Fruit fly (Drosophila melanogaster) whole organism, embryonic: Measurements from ENCODE around the gene CG17349.

Experiments used
- Antp ChIP-seq: fragments of 200-800 bp; sonication (Bioruptor generic); optimal IDR thresholded peaks from 3 replicates; lab custom pipeline; 2016; ENCODE audit warnings: missing biosample characterization, missing genetic modification characterization
- CG10543 ChIP-seq: fragments of 200-800 bp; sonication (Bioruptor generic); optimal IDR thresholded peaks from 3 replicates; lab custom pipeline; 2017; ENCODE audit warnings: missing biosample characterization, mild to moderate bottlenecking, missing genetic modification characterization, moderate library complexity
- CG11093 ChIP-seq: fragments of 200-800 bp; sonication (Bioruptor generic); IDR thresholded peaks from 3 replicates; pipeline ENCODE4 v1.3.6; 2022; ENCODE audit warnings: missing biosample characterization, missing genetic modification characterization
- CG11695 ChIP-seq: fragments of 200-800 bp; sonication (Bioruptor generic); IDR thresholded peaks from 3 replicates; pipeline ENCODE4 v1.3.6; 2022; ENCODE audit warnings: missing biosample characterization, missing genetic modification characterization
- CG13123 ChIP-seq: fragments of 200-800 bp; sonication (Bioruptor generic); optimal IDR thresholded peaks from 2 replicates; lab custom pipeline; 2016; ENCODE audit warnings: missing biosample characterization, missing genetic modification characterization
- CG14667 ChIP-seq: fragments of 200-800 bp; sonication (Bioruptor generic); IDR thresholded peaks from 2 replicates; pipeline ENCODE4 v1.3.6; 2022; ENCODE audit warnings: missing biosample characterization, missing genetic modification characterization
- CG15514 ChIP-seq: fragments of 200-800 bp; sonication (Bioruptor generic); optimal IDR thresholded peaks from 3 replicates; lab custom pipeline; 2017; ENCODE audit warnings: missing biosample characterization, missing genetic modification characterization, mild to moderate bottlenecking, moderate library complexity, missing genetic modification reagents
- CG1602 ChIP-seq: fragments of 200-800 bp; sonication (Bioruptor generic); optimal IDR thresholded peaks from 3 replicates; lab custom pipeline; 2016; ENCODE audit warnings: missing biosample characterization, missing genetic modification characterization
- CG17385 ChIP-seq: fragments of 200-800 bp; sonication (Bioruptor generic); optimal IDR thresholded peaks from 3 replicates; lab custom pipeline; 2018; ENCODE audit warnings: missing biosample characterization, mild to moderate bottlenecking, missing genetic modification characterization
- CG18011 ChIP-seq: fragments of 200-800 bp; sonication (Bioruptor generic); optimal IDR thresholded peaks from 2 replicates; lab custom pipeline; 2017; ENCODE audit warnings: missing biosample characterization, missing genetic modification characterization, mild to moderate bottlenecking, moderate library complexity, missing genotype
- CG18262 ChIP-seq: fragments of 200-800 bp; optimal IDR thresholded peaks from 3 replicates; lab custom pipeline; 2019; ENCODE audit warnings: missing biosample characterization, mild to moderate bottlenecking, missing genetic modification characterization, moderate library complexity
- CG1832 ChIP-seq: fragments of 200-800 bp; sonication (Bioruptor generic); optimal IDR thresholded peaks from 2 replicates; lab custom pipeline; 2017; ENCODE audit warnings: missing biosample characterization, mild to moderate bottlenecking, missing genetic modification characterization, inconsistent platforms
- CG2202 ChIP-seq: fragments of 200-800 bp; sonication (Bioruptor generic); optimal IDR thresholded peaks from 2 replicates; lab custom pipeline; 2018; ENCODE audit warnings: missing biosample characterization, mild to moderate bottlenecking, missing genetic modification characterization
- CG30403 ChIP-seq: fragments of 200-800 bp; sonication (Bioruptor generic); optimal IDR thresholded peaks from 3 replicates; lab custom pipeline; 2016; ENCODE audit warnings: missing biosample characterization, missing genetic modification characterization
- CG3847 ChIP-seq: fragments of 200-800 bp; sonication (Bioruptor generic); IDR thresholded peaks from 2 replicates; pipeline ENCODE4 v1.3.6; 2022; ENCODE audit warnings: missing biosample characterization, missing genetic modification characterization
- CG5245 ChIP-seq: fragments of 200-800 bp; sonication (Bioruptor generic); optimal IDR thresholded peaks from 3 replicates; lab custom pipeline; 2016; ENCODE audit warnings: missing biosample characterization, missing genetic modification characterization
- CG5953 ChIP-seq: fragments of 200-800 bp; sonication (Bioruptor generic); IDR thresholded peaks from 2 replicates; pipeline ENCODE4 v1.3.6; 2022; ENCODE audit warnings: missing biosample characterization, missing genetic modification characterization
- CG9215 ChIP-seq: fragments of 200-800 bp; sonication (Bioruptor generic); IDR thresholded peaks from 2 replicates; pipeline ENCODE4 v1.3.6; 2022; ENCODE audit warnings: missing biosample characterization, missing genetic modification characterization
- Chrac-16 ChIP-seq: fragments of 200-800 bp; sonication (Bioruptor generic); optimal IDR thresholded peaks from 3 replicates; lab custom pipeline; 2016; ENCODE audit warnings: missing biosample characterization, missing genetic modification characterization
- D19A ChIP-seq: fragments of 200-800 bp; optimal IDR thresholded peaks from 3 replicates; lab custom pipeline; 2019; ENCODE audit warnings: missing biosample characterization, mild to moderate bottlenecking, missing genetic modification characterization, moderate library complexity
- Dip2 ChIP-seq: fragments of 200-800 bp; sonication (Bioruptor generic); IDR thresholded peaks from 2 replicates; pipeline ENCODE4 v1.3.6; 2022; ENCODE audit warnings: missing biosample characterization, missing genetic modification characterization
- Drgx ChIP-seq: fragments of 200-800 bp; sonication (Bioruptor generic); IDR thresholded peaks from 2 replicates; pipeline ENCODE4 v1.3.6; 2022; ENCODE audit warnings: missing biosample characterization, missing genetic modification characterization
- GATAe ChIP-seq: fragments of 200-800 bp; sonication (Bioruptor generic); conservative IDR thresholded peaks from 2 replicates; pipeline ENCODE4 v1.3.6; 2022; ENCODE audit warnings: missing biosample characterization, missing genetic modification characterization
- Gsc ChIP-seq: fragments of 200-800 bp; sonication (Bioruptor generic); IDR thresholded peaks from 2 replicates; pipeline ENCODE4 v1.3.6; 2022; ENCODE audit warnings: missing biosample characterization, missing genetic modification characterization
- Gug ChIP-seq: fragments of 200-800 bp; sonication (Bioruptor generic); IDR thresholded peaks from 4 replicates; pipeline ENCODE4 v1.3.6; 2022; ENCODE audit warnings: missing biosample characterization, missing genetic modification characterization
- Hr3 ChIP-seq: fragments of 200-800 bp; sonication (Bioruptor generic); optimal IDR thresholded peaks from 3 replicates; lab custom pipeline; 2016; ENCODE audit warnings: missing biosample characterization, missing genetic modification characterization
- Mad ChIP-seq: fragments of 200-800 bp; sonication (Bioruptor generic); optimal IDR thresholded peaks from 2 replicates; lab custom pipeline; 2016; ENCODE audit warnings: missing biosample characterization, missing genetic modification characterization
- Myb ChIP-seq: fragments of 200-800 bp; sonication (Bioruptor generic); optimal IDR thresholded peaks from 2 replicates; lab custom pipeline; 2016; ENCODE audit warnings: missing biosample characterization, missing genetic modification characterization
- NK7.1 ChIP-seq: fragments of 200-800 bp; sonication (Bioruptor generic); optimal IDR thresholded peaks from 3 replicates; lab custom pipeline; 2016; ENCODE audit warnings: missing biosample characterization, missing genetic modification characterization
- Nf-YB ChIP-seq: fragments of 200-800 bp; sonication (Bioruptor generic); optimal IDR thresholded peaks from 3 replicates; lab custom pipeline; 2019; ENCODE audit warnings: missing biosample characterization, mild to moderate bottlenecking, missing genetic modification characterization, moderate library complexity
- Ptx1 ChIP-seq: fragments of 200-800 bp; sonication (Bioruptor generic); IDR thresholded peaks from 2 replicates; pipeline ENCODE4 v1.3.6; 2022; ENCODE audit warnings: missing biosample characterization, missing genetic modification characterization
- amos ChIP-seq: fragments of 200-800 bp; sonication (Bioruptor generic); IDR thresholded peaks from 2 replicates; pipeline ENCODE4 v1.3.6; 2022; ENCODE audit warnings: missing biosample characterization, missing genetic modification characterization; ENCODE audit not compliant: partially characterized antibody
- ash1 ChIP-seq: fragments of 200-800 bp; sonication (Bioruptor generic); optimal IDR thresholded peaks from 2 replicates; lab custom pipeline; 2018; ENCODE audit warnings: missing biosample characterization, mild to moderate bottlenecking, missing genetic modification characterization
- crp ChIP-seq, 2 experiments: fragments of 200-800 bp; sonication (Bioruptor generic); optimal IDR thresholded peaks; 2 replicates in 1 of 2; 3 replicates in 1 of 2; lab custom pipeline; 2017; ENCODE audit warnings: missing biosample characterization in 2 of 2, missing genetic modification characterization in 2 of 2, mild to moderate bottlenecking in 1 of 2, moderate library complexity in 1 of 2
- emc ChIP-seq: fragments of 200-800 bp; sonication (Bioruptor generic); optimal IDR thresholded peaks from 2 replicates; lab custom pipeline; 2016; ENCODE audit warnings: missing biosample characterization, missing genetic modification characterization
- fd64A ChIP-seq: fragments of 200-800 bp; sonication (Bioruptor generic); optimal IDR thresholded peaks from 3 replicates; lab custom pipeline; 2018; ENCODE audit warnings: missing biosample characterization, mild to moderate bottlenecking, missing genetic modification characterization
- gsb-n ChIP-seq: fragments of 200-800 bp; sonication (Bioruptor generic); optimal IDR thresholded peaks from 3 replicates; lab custom pipeline; 2018; ENCODE audit warnings: missing biosample characterization, mild to moderate bottlenecking, missing genetic modification characterization
- h ChIP-seq: fragments of >200 bp; optimal IDR thresholded peaks from 2 replicates; lab custom pipeline; 2017
- jing ChIP-seq: fragments of 200-800 bp; sonication (Bioruptor generic); optimal IDR thresholded peaks from 2 replicates; lab custom pipeline; 2018; ENCODE audit warnings: missing biosample characterization, mild to moderate bottlenecking, missing genetic modification characterization
- lab ChIP-seq: fragments of 200-800 bp; sonication (Bioruptor generic); optimal IDR thresholded peaks from 3 replicates; lab custom pipeline; 2017; ENCODE audit warnings: missing biosample characterization, missing genetic modification characterization, mild to moderate bottlenecking, moderate library complexity, missing genetic modification reagents
- lov ChIP-seq, 2 experiments: fragments of 200-800 bp in 1 of 2; fragments of >200 bp in 1 of 2; sonication (Bioruptor generic) in 1 of 2; IDR thresholded peaks in 1 of 2; optimal IDR thresholded peaks in 1 of 2; 2 replicates in 1 of 2; 3 replicates in 1 of 2; pipeline versions ENCODE4 v1.3.6 to Lab custom; 2017 to 2022; ENCODE audit warnings: missing biosample characterization in 1 of 2, missing genetic modification characterization in 1 of 2
- nom ChIP-seq: fragments of 200-800 bp; sonication (Bioruptor generic); optimal IDR thresholded peaks from 2 replicates; lab custom pipeline; 2017; ENCODE audit warnings: missing biosample characterization, missing genetic modification characterization, mild to moderate bottlenecking, moderate library complexity, missing genetic modification reagents
- p53 ChIP-seq: fragments of 200-800 bp; sonication (Bioruptor generic); optimal IDR thresholded peaks from 2 replicates; lab custom pipeline; 2016; ENCODE audit warnings: missing biosample characterization, missing genetic modification characterization
- psq ChIP-seq: fragments of 200-800 bp; sonication (Bioruptor generic); optimal IDR thresholded peaks from 2 replicates; lab custom pipeline; 2017; ENCODE audit warnings: missing biosample characterization, missing genetic modification characterization
- slp2 ChIP-seq: fragments of 200-800 bp; sonication (Bioruptor generic); optimal IDR thresholded peaks from 2 replicates; lab custom pipeline; 2016; ENCODE audit warnings: missing biosample characterization, missing genetic modification characterization
- sob ChIP-seq: fragments of 200-800 bp; sonication (Bioruptor generic); IDR thresholded peaks from 2 replicates; pipeline ENCODE4 v1.3.6; 2022; ENCODE audit warnings: missing biosample characterization, missing genetic modification characterization
- sqz ChIP-seq: fragments of 200-800 bp; sonication (Bioruptor generic); optimal IDR thresholded peaks from 3 replicates; lab custom pipeline; 2018; ENCODE audit warnings: missing biosample characterization, mild to moderate bottlenecking, missing genetic modification characterization
- stc ChIP-seq: fragments of 200-800 bp; sonication (Bioruptor generic); IDR thresholded peaks from 2 replicates; pipeline ENCODE4 v1.3.6; 2022; ENCODE audit warnings: missing biosample characterization, missing genetic modification characterization
- vvl ChIP-seq: fragments of 200-800 bp; sonication (Bioruptor generic); IDR thresholded peaks from 2 replicates; pipeline ENCODE4 v1.3.6; 2022; ENCODE audit warnings: missing biosample characterization, missing genetic modification characterization

The CG17349 gene

DNA sequence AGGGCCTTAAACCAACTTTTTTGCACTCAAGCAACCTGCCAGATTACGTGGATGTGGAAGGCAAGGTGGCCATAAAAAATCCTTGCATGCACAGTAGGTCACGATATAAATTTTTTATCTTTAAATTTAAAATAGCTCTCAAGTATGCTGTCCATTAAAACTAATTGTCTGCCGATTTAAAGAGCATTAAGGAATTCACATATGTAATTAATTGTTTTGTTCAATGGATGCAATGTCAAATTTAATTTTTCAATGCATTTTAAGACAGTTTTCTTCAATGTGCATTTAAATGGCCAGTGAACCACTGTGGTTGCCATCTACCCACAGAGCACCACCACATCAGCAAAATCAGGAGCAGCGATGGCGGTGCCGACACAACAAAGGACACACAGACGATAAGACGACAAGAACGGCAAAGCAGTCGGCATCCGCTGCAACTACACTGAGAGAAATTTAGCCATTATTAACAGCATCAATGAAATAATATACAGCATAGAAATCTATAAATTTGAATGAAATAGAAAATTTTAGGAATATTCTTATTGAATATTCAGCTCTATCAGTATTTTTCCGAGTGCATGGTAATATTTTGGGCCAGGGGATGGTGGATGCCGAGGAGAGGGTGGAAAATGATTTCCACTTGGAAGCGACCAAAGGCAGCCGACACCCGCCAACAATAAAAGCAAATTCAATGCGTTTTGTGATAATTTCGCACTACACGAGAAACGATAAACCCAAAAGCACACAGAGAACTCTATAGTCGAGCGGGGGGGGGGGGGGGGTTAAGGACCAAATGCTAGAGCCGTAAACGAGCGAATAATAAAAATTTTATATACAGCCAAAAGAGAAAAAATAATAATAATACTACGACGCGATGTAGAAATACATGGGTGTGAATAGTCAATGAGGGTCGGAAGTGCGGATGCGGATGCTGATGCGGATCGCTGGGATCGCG, 7.2 kb downstream of the CG17349 start (continued):
- TF ChIP-seq CG3847 (GFP tag; lab: Robert Waterston, UW) (no peak; the same call in 1 of the 2 replicates), p53 (GFP tag; lab: Kevin White, UChicago) (no peak), Myb (GFP tag; lab: Kevin White, UChicago) (no peak), CG13123 (GFP tag; lab: Kevin White, UChicago) (no peak), fd64A (GFP tag; lab: Kevin White, UChicago) (no peak), Nf-YB (peak; percentile 25), CG5953 (GFP tag; lab: Robert Waterston, UW) (no peak), sob (no peak), Hr3 (GFP tag; lab: Kevin White, UChicago) (peak; percentile 35), emc (GFP tag; lab: Kevin White, UChicago) (no peak), Antp (no peak), GATAe (no peak), CG5245 (GFP tag; lab: Kevin White, UChicago) (no peak), Chrac-16 (peak; percentile 49), lab (GFP tag; lab: Kevin White, UChicago) (peak; percentile 53), CG11695 (no peak; the same call in 1 of the 3 replicates), amos (no peak), crp (GFP tag; optimal IDR thresholded peaks at IDR 0.05; lab: Kevin White, UChicago) (no peak), ash1 (no peak), NK7.1 (GFP tag; lab: Kevin White, UChicago) (no peak), Gug (GFP tag; lab: Robert Waterston, UW) (peak; percentile 26; the same call in 1 of the 4 replicates), CG15514 (GFP tag; lab: Kevin White, UChicago) (no peak), nom (GFP tag; lab: Kevin White, UChicago) (no peak), slp2 (GFP tag; lab: Kevin White, UChicago) (no peak), Dip2 (no peak), Ptx1 (GFP tag; lab: Robert Waterston, UW) (peak; percentile 36; the same call in 1 of the 2 replicates), gsb-n (tag; lab: Kevin White, UChicago) (peak; percentile 55), CG10543 (no peak), CG1602 (GFP tag; lab: Kevin White, UChicago) (peak; percentile 31), h (lab: Kevin White, UChicago) (no peak), psq (GFP tag; lab: Kevin White, UChicago) (no peak), stc (GFP tag; lab: Robert Waterston, UW) (no peak), CG2202 (tag; lab: Kevin White, UChicago) (peak; percentile 50), Mad (GFP tag; lab: Kevin White, UChicago) (peak; percentile 23), CG30403 (peak; percentile 56), jing (GFP tag; lab: Kevin White, UChicago) (no peak), CG9215 (GFP tag; lab: Robert Waterston, UW) (no peak), CG1832 (GFP tag; lab: Kevin White, UChicago) (no peak), sqz (GFP tag; lab: Kevin White, UChicago) (peak; percentile 49), Gsc (no peak), vvl (GFP tag; lab: Robert Waterston, UW) (peak; percentile 70), CG11093 (GFP tag; lab: Robert Waterston, UW) (0 out of 3 replicates have a peak, but pooled peaks have one; percentile 34), CG14667 (GFP tag; lab: Robert Waterston, UW) (peak; percentile 33; the same call in 1 of the 2 replicates), D19A (peak; percentile 31), lov (optimal IDR thresholded peaks at IDR 0.05; lab: Kevin White, UChicago) (no peak), lov (GFP tag; IDR thresholded peaks at IDR 0.05; lab: Robert Waterston, UW) (peak; percentile 82; the same call in 2 of the 3 replicates), CG17385 (peak; percentile 20), Drgx (GFP tag; lab: Robert Waterston, UW) (no peak), CG18011 (GFP tag; lab: Kevin White, UChicago) (no peak), CG18262 (tag; lab: Kevin White, UChicago) (peak; percentile 75)
